Worm (Caenorhabditis elegans) whole organism, young adult: ENCODE data around the gene npr-28.

Source experiments
- B0035.1 ChIP-seq: sonication (generic microtip); optimal IDR thresholded peaks from 2 replicates; lab custom pipeline; 2016; ENCODE audit warnings: missing genetic modification characterization, mild to moderate bottlenecking, missing compliant biosample characterization, missing genotype, missing genetic modification reagents
- C06A6.2 ChIP-seq: fragments of 200-800 bp; sonication (Bioruptor generic); conservative IDR thresholded peaks from 2 replicates; pipeline ENCODE4 v1.3.6; 2022; ENCODE audit warnings: missing genetic modification characterization, missing compliant biosample characterization
- C17E4.6 ChIP-seq: fragments of 200-800 bp; sonication (Bioruptor generic); IDR thresholded peaks from 2 replicates; pipeline ENCODE4 v1.3.6; 2022; ENCODE audit warnings: missing genetic modification reagents, missing genetic modification characterization, missing compliant biosample characterization
- D2030.7 ChIP-seq: fragments of 200-800 bp; sonication (Bioruptor generic); IDR thresholded peaks from 2 replicates; pipeline ENCODE4 v1.3.6; 2022; ENCODE audit warnings: missing genetic modification reagents, missing genetic modification characterization, missing compliant biosample characterization
- F49E8.2 ChIP-seq: sonication (generic microtip); optimal IDR thresholded peaks from 3 replicates; lab custom pipeline; 2017; ENCODE audit warnings: missing genetic modification characterization, mild to moderate bottlenecking, missing compliant biosample characterization, antibody characterized with exemption, moderate library complexity; ENCODE audit not compliant: insufficient read depth
- F55B11.4 ChIP-seq: sonication (generic microtip); optimal IDR thresholded peaks from 2 replicates; lab custom pipeline; 2016; ENCODE audit warnings: missing compliant biosample characterization, missing genetic modification characterization, borderline replicate concordance; ENCODE audit not compliant: insufficient read depth
- Y95B8A.8 ChIP-seq: fragments of 200-800 bp; sonication (Bioruptor generic); IDR thresholded peaks from 2 replicates; pipeline ENCODE4 v1.3.6; 2022; ENCODE audit warnings: missing genetic modification reagents, missing genetic modification characterization, missing compliant biosample characterization
- ama-1 ChIP-seq, 3 experiments: fragments of 150-350 bp in 1 of 3; sonication (generic microtip) in 2 of 3; optimal IDR thresholded peaks; 2 replicates each; lab custom pipeline; 2014 to 2018; ENCODE audit warnings: missing biosample characterization in 2 of 3, missing genetic modification characterization in 2 of 3, missing genetic modification reagents in 2 of 3
- aptf-2 ChIP-seq: fragments of 200-800 bp; sonication (Bioruptor generic); conservative IDR thresholded peaks from 2 replicates; pipeline ENCODE4 v1.3.6; 2022; ENCODE audit warnings: missing genetic modification reagents, missing genetic modification characterization, missing compliant biosample characterization
- aptf-3 ChIP-seq: fragments of 200-800 bp; sonication (Bioruptor generic); IDR thresholded peaks from 2 replicates; pipeline ENCODE4 v1.3.6; 2022; ENCODE audit warnings: missing genetic modification characterization, missing compliant biosample characterization
- athp-1 ChIP-seq: sonication (generic microtip); optimal IDR thresholded peaks from 2 replicates; lab custom pipeline; 2017; ENCODE audit warnings: mild to moderate bottlenecking, missing genetic modification characterization, missing compliant biosample characterization
- attf-3 ChIP-seq: fragments of 200-800 bp; sonication (Bioruptor generic); conservative IDR thresholded peaks from 2 replicates; pipeline ENCODE4 v1.3.6; 2022; ENCODE audit warnings: missing genetic modification reagents, missing genetic modification characterization, missing compliant biosample characterization
- attf-6 ChIP-seq: fragments of 200-800 bp; sonication (Bioruptor generic); IDR thresholded peaks from 2 replicates; pipeline ENCODE4 v1.3.6; 2022; ENCODE audit warnings: missing genetic modification reagents, missing genetic modification characterization, missing compliant biosample characterization
- bed-1 ChIP-seq: fragments of 200-800 bp; sonication (Bioruptor generic); IDR thresholded peaks from 2 replicates; pipeline ENCODE4 v1.3.6; 2022; ENCODE audit warnings: missing genetic modification reagents, missing genetic modification characterization, missing compliant biosample characterization
- ceh-91 ChIP-seq: fragments of 200-800 bp; sonication (Bioruptor generic); IDR thresholded peaks from 2 replicates; pipeline ENCODE4 v1.3.6; 2022; ENCODE audit warnings: missing genetic modification reagents, missing genetic modification characterization, missing compliant biosample characterization
- dox-1 ChIP-seq: fragments of 200-800 bp; sonication (Bioruptor generic); IDR thresholded peaks from 2 replicates; pipeline ENCODE4 v1.3.6; 2022; ENCODE audit warnings: missing genetic modification reagents, missing genetic modification characterization, missing compliant biosample characterization
- dpff-1 ChIP-seq: sonication (generic microtip); optimal IDR thresholded peaks from 2 replicates; lab custom pipeline; 2017; ENCODE audit warnings: mild to moderate bottlenecking, missing genetic modification characterization, missing compliant biosample characterization
- egrh-3 ChIP-seq: fragments of 200-800 bp; sonication (Bioruptor generic); IDR thresholded peaks from 2 replicates; pipeline ENCODE4 v1.3.6; 2022; ENCODE audit warnings: missing genetic modification reagents, missing genetic modification characterization, missing compliant biosample characterization
- ekl-4 ChIP-seq: fragments of 200-800 bp; sonication (Bioruptor generic); IDR thresholded peaks from 2 replicates; pipeline ENCODE4 v1.3.6; 2022; ENCODE audit warnings: missing genetic modification reagents, missing genetic modification characterization, missing compliant biosample characterization
- let-526 ChIP-seq: fragments of 200-800 bp; sonication (Bioruptor generic); IDR thresholded peaks from 2 replicates; pipeline ENCODE4 v1.3.6; 2022; ENCODE audit warnings: missing genetic modification reagents, missing genetic modification characterization, missing compliant biosample characterization
- lin-35 ChIP-seq, 3 experiments: fragments of 150-350 bp in 2 of 3; sonication (generic microtip) in 1 of 3; optimal IDR thresholded peaks; 2 replicates each; lab custom pipeline; 2014 to 2018; ENCODE audit warnings: missing biosample characterization in 3 of 3, missing genetic modification characterization in 3 of 3, missing genetic modification reagents in 3 of 3
- lsy-27 ChIP-seq: sonication (generic microtip); optimal IDR thresholded peaks from 2 replicates; lab custom pipeline; 2017; ENCODE audit warnings: missing genetic modification characterization, mild to moderate bottlenecking, missing compliant biosample characterization, antibody characterized with exemption, missing genotype, borderline replicate concordance; ENCODE audit not compliant: insufficient read depth
- madf-8 ChIP-seq: fragments of 200-800 bp; sonication (Bioruptor generic); conservative IDR thresholded peaks from 2 replicates; pipeline ENCODE4 v1.3.6; 2022; ENCODE audit warnings: missing genetic modification reagents, missing genetic modification characterization, missing compliant biosample characterization
- nfyb-1 ChIP-seq: fragments of 200-800 bp; sonication (Bioruptor generic); IDR thresholded peaks from 2 replicates; pipeline ENCODE4 v1.3.6; 2022; ENCODE audit warnings: missing genetic modification reagents, missing genetic modification characterization, missing compliant biosample characterization
- nhr-80 ChIP-seq: sonication (generic microtip); optimal IDR thresholded peaks from 2 replicates; lab custom pipeline; 2016; ENCODE audit warnings: missing genetic modification characterization, missing compliant biosample characterization
- nhr-90 ChIP-seq: sonication (generic microtip); optimal IDR thresholded peaks from 2 replicates; lab custom pipeline; 2016; ENCODE audit warnings: missing genotype, mild to moderate bottlenecking, missing genetic modification characterization, missing compliant biosample characterization
- rec-8 ChIP-seq, 2 experiments: sonication (generic microtip); optimal IDR thresholded peaks; 2 replicates each; lab custom pipeline; 2016; ENCODE audit warnings: mild to moderate bottlenecking in 2 of 2, missing genetic modification characterization in 2 of 2, missing genetic modification reagents in 2 of 2, missing genotype in 2 of 2, missing biosample characterization in 1 of 2, missing compliant biosample characterization in 1 of 2, moderate library complexity in 1 of 2
- repo-1 ChIP-seq: sonication (generic microtip); optimal IDR thresholded peaks from 2 replicates; lab custom pipeline; 2017; ENCODE audit warnings: mild to moderate bottlenecking, missing genetic modification characterization, missing compliant biosample characterization
- sdz-38 ChIP-seq: sonication (generic microtip); optimal IDR thresholded peaks from 2 replicates; lab custom pipeline; 2016; ENCODE audit warnings: missing genotype, missing genetic modification characterization, missing compliant biosample characterization
- sea-2 ChIP-seq: fragments of 200-800 bp; sonication (Bioruptor generic); IDR thresholded peaks from 2 replicates; pipeline ENCODE4 v1.3.6; 2022; ENCODE audit warnings: missing genetic modification characterization, missing compliant biosample characterization
- snpc-4 ChIP-seq, 5 experiments: fragments of 150-350 bp in 1 of 5; sonication (generic microtip) in 4 of 5; optimal IDR thresholded peaks; 2 replicates each; lab custom pipeline; 2014 to 2018; ENCODE audit warnings: missing genetic modification characterization in 5 of 5, missing biosample characterization in 3 of 5, antibody characterized with exemption in 2 of 5, mild to moderate bottlenecking in 2 of 5, missing compliant biosample characterization in 2 of 5, missing genotype in 2 of 5, moderate library complexity in 2 of 5, missing genetic modification reagents in 1 of 5
- somi-1 ChIP-seq: fragments of 200-800 bp; sonication (Bioruptor generic); optimal IDR thresholded peaks from 2 replicates; lab custom pipeline; 2018; ENCODE audit warnings: mild to moderate bottlenecking, missing genetic modification characterization, missing compliant biosample characterization
- tbx-9 ChIP-seq: sonication (generic microtip); optimal IDR thresholded peaks from 2 replicates; lab custom pipeline; 2016; ENCODE audit warnings: borderline replicate concordance, missing genetic modification characterization, inconsistent platforms, missing compliant biosample characterization
- unc-130 ChIP-seq: sonication (generic microtip); optimal IDR thresholded peaks from 2 replicates; lab custom pipeline; 2016; ENCODE audit warnings: missing genetic modification reagents, missing genetic modification characterization, missing compliant biosample characterization
- ztf-22 ChIP-seq: fragments of 200-800 bp; sonication (Bioruptor generic); optimal IDR thresholded peaks from 2 replicates; lab custom pipeline; 2018; ENCODE audit warnings: mild to moderate bottlenecking, missing genetic modification characterization, moderate library complexity, missing compliant biosample characterization
- ztf-26 ChIP-seq: sonication (generic microtip); optimal IDR thresholded peaks from 2 replicates; lab custom pipeline; 2017; ENCODE audit warnings: missing genetic modification characterization, missing compliant biosample characterization
- ztf-3 ChIP-seq: fragments of 200-800 bp; sonication (Bioruptor generic); optimal IDR thresholded peaks from 2 replicates; lab custom pipeline; 2018; ENCODE audit warnings: mild to moderate bottlenecking, missing genetic modification characterization, missing compliant biosample characterization

The npr-28 gene

ce11 chrX:8302803-8303202 is 48.1 kb downstream of the npr-28 start:
- TF ChIP-seq C06A6.2 (GFP tag; lab: Robert Waterston, UW) = no peak
- no peak for TF ChIP-seq nfyb-1 (GFP tag; lab: Robert Waterston, UW)
- TF ChIP-seq madf-8 (GFP tag; lab: Robert Waterston, UW) = no peak
- TF ChIP-seq attf-6 = no peak
- no peak for TF ChIP-seq aptf-3 (GFP tag; lab: Robert Waterston, UW)
- no peak for TF ChIP-seq lsy-27 (tag; lab: Kevin White, UChicago)
- TF ChIP-seq lin-35 (GFP tag; optimal IDR thresholded peaks at IDR 0.05; lab: Kevin White, UChicago) = no peak
- no peak for TF ChIP-seq let-526 (GFP tag; lab: Robert Waterston, UW)
- no peak for TF ChIP-seq nhr-90 (tag; lab: Kevin White, UChicago)
- no peak for TF ChIP-seq ama-1 (optimal IDR thresholded peaks at IDR 0.05; lab: Kevin White, UChicago)
- no peak for TF ChIP-seq ama-1 (GFP tag; optimal IDR thresholded peaks at IDR 0.05; lab: Kevin White, UChicago)
- TF ChIP-seq ceh-91 (GFP tag; lab: Robert Waterston, UW) = no peak
- no peak for TF ChIP-seq nhr-80 (tag; lab: Kevin White, UChicago)
- TF ChIP-seq F55B11.4 (tag; lab: Kevin White, UChicago) = no peak
- no peak for TF ChIP-seq F49E8.2 (tag; lab: Kevin White, UChicago)
- TF ChIP-seq sea-2 = no peak
- TF ChIP-seq rec-8 (tag; optimal IDR thresholded peaks at IDR 0.05; lab: Kevin White, UChicago) = no peak
- no peak for TF ChIP-seq ztf-26 (tag; lab: Kevin White, UChicago)
- TF ChIP-seq repo-1 (tag; lab: Kevin White, UChicago) = no peak
- TF ChIP-seq unc-130 (GFP tag; lab: Kevin White, UChicago) = no peak

ce11 chrX:8302299-8302698 is 48.6 kb downstream of the npr-28 start, which contains the start of gene inx-5:
TSS of gene inx-5 (minus strand) at chrX:8302399.
- TF ChIP-seq ztf-22 (GFP tag; lab: Kevin White, UChicago) = no peak
- no peak for TF ChIP-seq attf-3
- TF ChIP-seq lin-35 (GFP tag; optimal IDR thresholded peaks at IDR 0.05; lab: Kevin White, UChicago) = no peak
- TF ChIP-seq ama-1 (optimal IDR thresholded peaks at IDR 0.05; lab: Kevin White, UChicago) = no peak
- no peak for TF ChIP-seq ama-1 (GFP tag; optimal IDR thresholded peaks at IDR 0.05; lab: Kevin White, UChicago)
- TF ChIP-seq bed-1 (GFP tag; lab: Robert Waterston, UW) = no peak
- no peak for TF ChIP-seq C17E4.6 (GFP tag; lab: Robert Waterston, UW)
- no peak for TF ChIP-seq athp-1 (tag; lab: Kevin White, UChicago)
- no peak for TF ChIP-seq Y95B8A.8 (GFP tag; lab: Robert Waterston, UW)
- no peak for TF ChIP-seq ekl-4 (GFP tag; lab: Robert Waterston, UW)
- TF ChIP-seq snpc-4 (GFP tag; optimal IDR thresholded peaks at IDR 0.05; lab: Kevin White, UChicago) = no peak
- TF ChIP-seq snpc-4 (tag; optimal IDR thresholded peaks at IDR 0.05; lab: Kevin White, UChicago) = no peak
- no peak for TF ChIP-seq ztf-3 (GFP tag; lab: Kevin White, UChicago)
- TF ChIP-seq F49E8.2 (tag; lab: Kevin White, UChicago) = no peak
- TF ChIP-seq nhr-80 (tag; lab: Kevin White, UChicago) = no peak
- no peak for TF ChIP-seq B0035.1

- TF ChIP-seq tbx-9 (tag; lab: Kevin White, UChicago) = no peak
- no peak for TF ChIP-seq dox-1
- TF ChIP-seq sdz-38 = no peak
- no peak for TF ChIP-seq dpff-1 (tag; lab: Kevin White, UChicago)
- no peak for TF ChIP-seq rec-8 (tag; optimal IDR thresholded peaks at IDR 0.05; lab: Kevin White, UChicago)
- no peak for TF ChIP-seq D2030.7
- TF ChIP-seq egrh-3 = no peak
- no peak for TF ChIP-seq ekl-4 (GFP tag; lab: Robert Waterston, UW)
- TF ChIP-seq somi-1 = no peak
- no peak for TF ChIP-seq aptf-2 (GFP tag; lab: Robert Waterston, UW)
These were observed 51.3 kb downstream of the npr-28 start, which contains the start of gene ced-13 for ce11 chrX:8299554-8299953. TSS of gene ced-13 (minus strand) at chrX:8299654.
